Fruit fly (Drosophila melanogaster) whole organism, embryonic: ENCODE data around the gene Ocrl.

Experiments
- C15 ChIP-seq: fragments of 200-800 bp; sonication (Bioruptor generic); IDR thresholded peaks from 3 replicates; pipeline ENCODE4 v1.3.6; 2022; ENCODE audit warnings: missing biosample characterization, missing genetic modification characterization
- CG10147 ChIP-seq: fragments of 200-800 bp; sonication (Bioruptor generic); optimal IDR thresholded peaks from 2 replicates; lab custom pipeline; 2019; ENCODE audit warnings: missing biosample characterization, mild to moderate bottlenecking, missing genetic modification characterization, moderate library complexity
- CG10209 ChIP-seq: fragments of 200-800 bp; sonication (Bioruptor generic); optimal IDR thresholded peaks from 3 replicates; lab custom pipeline; 2017; ENCODE audit warnings: missing biosample characterization, mild to moderate bottlenecking, missing genetic modification characterization, missing genetic modification reagents
- CG10321 ChIP-seq: fragments of 200-800 bp; sonication (Bioruptor generic); IDR thresholded peaks from 2 replicates; pipeline ENCODE4 v1.3.6; 2022; ENCODE audit warnings: missing biosample characterization, missing genetic modification characterization
- CG10366 ChIP-seq: fragments of 200-800 bp; sonication (Bioruptor generic); IDR thresholded peaks from 2 replicates; pipeline ENCODE4 v1.3.6; 2022; ENCODE audit warnings: missing biosample characterization, missing genetic modification characterization
- CG10431 ChIP-seq: fragments of 200-800 bp; sonication (Bioruptor generic); optimal IDR thresholded peaks from 3 replicates; lab custom pipeline; 2018; ENCODE audit warnings: missing biosample characterization, mild to moderate bottlenecking, missing genetic modification characterization
- CG10959 ChIP-seq: fragments of 200-800 bp; sonication (Bioruptor generic); IDR thresholded peaks from 2 replicates; pipeline ENCODE4 v1.3.6; 2022; ENCODE audit warnings: missing biosample characterization, missing genetic modification characterization
- CG1233 ChIP-seq: fragments of 200-800 bp; sonication (Bioruptor generic); optimal IDR thresholded peaks from 4 replicates; lab custom pipeline; 2018; ENCODE audit warnings: missing biosample characterization, mild to moderate bottlenecking, missing genetic modification characterization
- CG12942 ChIP-seq: fragments of 200-800 bp; sonication (Bioruptor generic); optimal IDR thresholded peaks from 3 replicates; lab custom pipeline; 2016; ENCODE audit warnings: missing biosample characterization, missing genetic modification characterization
- CG13287 ChIP-seq: fragments of 200-800 bp; sonication (Bioruptor generic); IDR thresholded peaks from 2 replicates; pipeline ENCODE4 v1.3.6; 2022; ENCODE audit warnings: missing biosample characterization, missing genetic modification characterization; ENCODE audit not compliant: partially characterized antibody
- CG14667 ChIP-seq: fragments of 200-800 bp; sonication (Bioruptor generic); IDR thresholded peaks from 2 replicates; pipeline ENCODE4 v1.3.6; 2022; ENCODE audit warnings: missing biosample characterization, missing genetic modification characterization
- CG16815 ChIP-seq: fragments of 200-800 bp; sonication (Bioruptor generic); optimal IDR thresholded peaks from 3 replicates; lab custom pipeline; 2017; ENCODE audit warnings: missing biosample characterization, mild to moderate bottlenecking, missing genetic modification characterization
- CG17568 ChIP-seq: fragments of 200-800 bp; sonication (Bioruptor generic); optimal IDR thresholded peaks from 2 replicates; lab custom pipeline; 2018; ENCODE audit warnings: missing biosample characterization, mild to moderate bottlenecking, missing genetic modification characterization, moderate library complexity
- CG2120 ChIP-seq: fragments of 200-800 bp; sonication (Bioruptor generic); optimal IDR thresholded peaks from 3 replicates; lab custom pipeline; 2016; ENCODE audit warnings: missing biosample characterization, missing genetic modification characterization
- CG2129 ChIP-seq: fragments of 200-800 bp; sonication (Bioruptor generic); IDR thresholded peaks from 2 replicates; pipeline ENCODE4 v1.3.6; 2022; ENCODE audit warnings: missing biosample characterization, missing genetic modification characterization; ENCODE audit not compliant: partially characterized antibody
- CG4404 ChIP-seq: fragments of 200-800 bp; sonication (Bioruptor generic); IDR thresholded peaks from 2 replicates; pipeline ENCODE4 v1.3.6; 2022; ENCODE audit warnings: missing biosample characterization, missing genetic modification characterization
- CG4617 ChIP-seq: fragments of 200-800 bp; sonication (Bioruptor generic); optimal IDR thresholded peaks from 3 replicates; lab custom pipeline; 2016; ENCODE audit warnings: missing biosample characterization, missing genetic modification characterization, borderline replicate concordance
- CG6254 ChIP-seq: fragments of 200-800 bp; sonication (Bioruptor generic); optimal IDR thresholded peaks from 3 replicates; lab custom pipeline; 2017; ENCODE audit warnings: mild to moderate bottlenecking, missing biosample characterization, missing genetic modification reagents, missing genetic modification characterization
- CG7357 ChIP-seq: fragments of 200-800 bp; sonication (Bioruptor generic); IDR thresholded peaks from 3 replicates; pipeline ENCODE4 v1.3.6; 2022; ENCODE audit warnings: missing biosample characterization, missing genetic modification characterization
- CG7372 ChIP-seq: fragments of 200-800 bp; sonication (Bioruptor generic); IDR thresholded peaks from 2 replicates; pipeline ENCODE4 v1.3.6; 2022; ENCODE audit warnings: missing biosample characterization, missing genetic modification characterization
- CG7556 ChIP-seq: fragments of 200-800 bp; sonication (Bioruptor generic); optimal IDR thresholded peaks from 2 replicates; lab custom pipeline; 2017; ENCODE audit warnings: missing biosample characterization, mild to moderate bottlenecking, missing genetic modification characterization
- CG9215 ChIP-seq: fragments of 200-800 bp; sonication (Bioruptor generic); IDR thresholded peaks from 2 replicates; pipeline ENCODE4 v1.3.6; 2022; ENCODE audit warnings: missing biosample characterization, missing genetic modification characterization
- CG9797 ChIP-seq: fragments of 200-800 bp; sonication (Bioruptor generic); optimal IDR thresholded peaks from 3 replicates; lab custom pipeline; 2018; ENCODE audit warnings: missing biosample characterization, mild to moderate bottlenecking, missing genetic modification characterization
- Camta ChIP-seq: fragments of 200-800 bp; sonication (Bioruptor generic); optimal IDR thresholded peaks from 2 replicates; lab custom pipeline; 2016; ENCODE audit warnings: missing biosample characterization, missing genetic modification characterization
- Chrac-16 ChIP-seq: fragments of 200-800 bp; sonication (Bioruptor generic); optimal IDR thresholded peaks from 3 replicates; lab custom pipeline; 2016; ENCODE audit warnings: missing biosample characterization, missing genetic modification characterization
- ERR ChIP-seq: fragments of 200-800 bp; sonication (Bioruptor generic); optimal IDR thresholded peaks from 2 replicates; lab custom pipeline; 2016; ENCODE audit warnings: missing biosample characterization, missing genetic modification characterization
- Hand ChIP-seq: fragments of 200-800 bp; sonication (Bioruptor generic); optimal IDR thresholded peaks from 2 replicates; lab custom pipeline; 2017; ENCODE audit warnings: mild to moderate bottlenecking, missing biosample characterization, missing genetic modification reagents, missing genetic modification characterization
- Med ChIP-seq: fragments of 200-800 bp; sonication (Bioruptor generic); peaks from one replicate; lab custom pipeline; 2016; ENCODE audit warnings: missing biosample characterization, missing genetic modification characterization, mild to moderate bottlenecking, inconsistent platforms, moderate library complexity
- Mes4 ChIP-seq: fragments of 200-800 bp; sonication (Bioruptor generic); optimal IDR thresholded peaks from 2 replicates; lab custom pipeline; 2016; ENCODE audit warnings: missing biosample characterization, missing genetic modification characterization
- NC2α ChIP-seq: fragments of 200-800 bp; sonication (Bioruptor generic); optimal IDR thresholded peaks from 2 replicates; lab custom pipeline; 2016; ENCODE audit warnings: missing biosample characterization, missing genetic modification characterization
- Pdp1 ChIP-seq, 2 experiments: fragments of 200-800 bp; sonication (Bioruptor generic); optimal IDR thresholded peaks; 3 replicates each; lab custom pipeline; 2016; ENCODE audit warnings: missing biosample characterization in 2 of 2, missing genetic modification characterization in 2 of 2, mild to moderate bottlenecking in 1 of 2, moderate library complexity in 1 of 2
- Vsx1 ChIP-seq: fragments of 200-800 bp; sonication (Bioruptor generic); optimal IDR thresholded peaks from 2 replicates; lab custom pipeline; 2017; ENCODE audit warnings: missing biosample characterization, mild to moderate bottlenecking, missing genetic modification characterization, missing genetic modification reagents
- Xbp1 ChIP-seq: fragments of 200-800 bp; sonication (Bioruptor generic); optimal IDR thresholded peaks from 3 replicates; lab custom pipeline; 2016; ENCODE audit warnings: missing biosample characterization, mild to moderate bottlenecking, missing genetic modification characterization
- ab ChIP-seq: fragments of 200-800 bp; sonication (Bioruptor generic); optimal IDR thresholded peaks from 2 replicates; lab custom pipeline; 2016; ENCODE audit warnings: missing biosample characterization, missing genetic modification characterization
- ems ChIP-seq: fragments of 200-800 bp; sonication (Bioruptor generic); optimal IDR thresholded peaks from 3 replicates; lab custom pipeline; 2016; ENCODE audit warnings: missing biosample characterization, missing genetic modification characterization
- en ChIP-seq: fragments of 200-800 bp; sonication (Bioruptor generic); optimal IDR thresholded peaks from 2 replicates; lab custom pipeline; 2016; ENCODE audit warnings: missing biosample characterization, missing genetic modification characterization
- exex ChIP-seq: fragments of 200-800 bp; sonication (Bioruptor generic); optimal IDR thresholded peaks from 4 replicates; lab custom pipeline; 2018; ENCODE audit warnings: missing biosample characterization, mild to moderate bottlenecking, missing genetic modification characterization, moderate library complexity
- gsb ChIP-seq: fragments of 200-800 bp; sonication (Bioruptor generic); IDR thresholded peaks from 2 replicates; pipeline ENCODE4 v1.3.6; 2022; ENCODE audit warnings: missing biosample characterization, missing genetic modification characterization
- hb ChIP-seq: fragments of 200-800 bp; sonication (Bioruptor generic); IDR thresholded peaks from 3 replicates; pipeline ENCODE4 v1.3.6; 2022; ENCODE audit warnings: missing biosample characterization, missing genetic modification characterization; ENCODE audit not compliant: partially characterized antibody
- hth ChIP-seq: fragments of >200 bp; optimal IDR thresholded peaks from 2 replicates; lab custom pipeline; 2017; ENCODE audit warnings: inconsistent platforms
- kni ChIP-seq: fragments of 200-800 bp; sonication (Bioruptor generic); optimal IDR thresholded peaks from 3 replicates; lab custom pipeline; 2017; ENCODE audit warnings: mild to moderate bottlenecking, missing biosample characterization, missing genetic modification reagents, missing genetic modification characterization
- maf-S ChIP-seq: fragments of 200-800 bp; sonication (Bioruptor generic); optimal IDR thresholded peaks from 2 replicates; lab custom pipeline; 2016; ENCODE audit warnings: missing biosample characterization, missing genetic modification characterization
- otp ChIP-seq: fragments of 200-800 bp; sonication (Bioruptor generic); IDR thresholded peaks from 3 replicates; pipeline ENCODE4, ENCODE4 v1.3.6; 2022; ENCODE audit warnings: missing biosample characterization, missing genetic modification characterization
- rib ChIP-seq: fragments of 200-800 bp; sonication (Bioruptor generic); IDR thresholded peaks from 2 replicates; pipeline ENCODE4 v1.3.6; 2022; ENCODE audit warnings: missing biosample characterization, missing genetic modification characterization
- sens ChIP-seq: fragments of 200-800 bp; sonication (Bioruptor generic); peaks from one replicate; lab custom pipeline; 2016; ENCODE audit warnings: missing biosample characterization, missing genetic modification characterization
- shn ChIP-seq: fragments of 200-800 bp; sonication (Bioruptor generic); optimal IDR thresholded peaks from 3 replicates; lab custom pipeline; 2016; ENCODE audit warnings: missing biosample characterization, missing genetic modification characterization
- sna ChIP-seq: fragments of 200-800 bp; sonication (Bioruptor generic); IDR thresholded peaks from 2 replicates; pipeline ENCODE4 v1.3.6; 2022; ENCODE audit warnings: missing biosample characterization, missing genetic modification characterization; ENCODE audit not compliant: partially characterized antibody
- sr ChIP-seq: fragments of 200-800 bp; sonication (Bioruptor generic); IDR thresholded peaks from 3 replicates; pipeline ENCODE4 v1.3.6; 2022; ENCODE audit warnings: missing biosample characterization, missing genetic modification characterization
- tll ChIP-seq, 2 experiments: fragments of 200-800 bp in 1 of 2; fragments of >200 bp in 1 of 2; sonication (Bioruptor generic) in 1 of 2; optimal IDR thresholded peaks; 2 replicates each; lab custom pipeline; 2017 to 2019; ENCODE audit warnings: missing biosample characterization in 2 of 2, missing genetic modification characterization in 2 of 2, mild to moderate bottlenecking in 1 of 2, moderate library complexity in 1 of 2
- vnd ChIP-seq: fragments of 200-800 bp; sonication (Bioruptor generic); IDR thresholded peaks from 3 replicates; pipeline ENCODE4 v1.3.6; 2022; ENCODE audit warnings: missing biosample characterization, missing genetic modification characterization; ENCODE audit not compliant: partially characterized antibody
- zfh2 ChIP-seq: fragments of 200-800 bp; sonication (Bioruptor generic); optimal IDR thresholded peaks from 2 replicates; lab custom pipeline; 2016; ENCODE audit warnings: missing biosample characterization, missing genetic modification characterization

Ocrl gene

dm6 chrX:1889926-1890325 is 32.9 kb upstream of the Ocrl start, which contains the start of the genes trr and mRpL16 (continued):
- TF ChIP-seq maf-S (GFP tag; lab: Kevin White, UChicago) = no peak
- peak; percentile 20 for TF ChIP-seq Xbp1 (GFP tag; lab: Kevin White, UChicago)
- TF ChIP-seq Camta (GFP tag; lab: Kevin White, UChicago) = no peak
- peak; percentile 44; the same call in 1 of the 2 replicates for TF ChIP-seq CG9215
- peak; percentile 44; the same call in 1 of the 2 replicates for TF ChIP-seq CG2129 (GFP tag; lab: Robert Waterston, UW)
- TF ChIP-seq Chrac-16 (GFP tag; lab: Kevin White, UChicago) = peak; percentile 19
- TF ChIP-seq CG10959 (GFP tag; lab: Robert Waterston, UW) = no peak
- TF ChIP-seq CG12942 (GFP tag; lab: Kevin White, UChicago) = peak; percentile 6
- TF ChIP-seq CG10366 (GFP tag; lab: Robert Waterston, UW) = peak; percentile 9; the same call in 1 of the 2 replicates
- peak; percentile 37 for TF ChIP-seq CG4617 (GFP tag; lab: Kevin White, UChicago)
- TF ChIP-seq hth (lab: Kevin White, UChicago) = no peak
- no peak for TF ChIP-seq ERR (GFP tag; lab: Kevin White, UChicago)
- TF ChIP-seq Vsx1 (GFP tag; lab: Kevin White, UChicago) = no peak
- no peak for TF ChIP-seq hb (GFP tag; lab: Robert Waterston, UW)
- TF ChIP-seq CG10147 = no peak
- no peak for TF ChIP-seq otp (GFP tag; lab: Robert Waterston, UW)
- no peak for TF ChIP-seq exex (tag; lab: Kevin White, UChicago)
- TF ChIP-seq CG7357 (GFP tag; lab: Robert Waterston, UW) = 0 out of 3 replicates have a peak, but pooled peaks have one; percentile 30
- TF ChIP-seq rib (GFP tag; lab: Robert Waterston, UW) = no peak
- peak; percentile 4 for TF ChIP-seq CG7556 (GFP tag; lab: Kevin White, UChicago)
- no peak for TF ChIP-seq CG10431 (GFP tag; lab: Kevin White, UChicago)
- peak; percentile 82 for TF ChIP-seq CG13287 (GFP tag; lab: Robert Waterston, UW)
- TF ChIP-seq en (GFP tag; lab: Kevin White, UChicago) = no peak
- TF ChIP-seq Hand (GFP tag; lab: Kevin White, UChicago) = no peak
- TF ChIP-seq vnd (GFP tag; lab: Robert Waterston, UW) = peak; percentile 71
- no peak for TF ChIP-seq ems
- TF ChIP-seq CG10321 (GFP tag; lab: Robert Waterston, UW) = no peak
- no peak for TF ChIP-seq NC2α
- TF ChIP-seq CG9797 = peak; percentile 84
- TF ChIP-seq Mes4 = no peak
- peak; percentile 31; the same call in 1 of the 2 replicates for TF ChIP-seq CG4404
- no peak for TF ChIP-seq kni
- TF ChIP-seq CG10209 (GFP tag; lab: Kevin White, UChicago) = no peak
- peak; percentile 73 for TF ChIP-seq CG2120
- TF ChIP-seq Pdp1 (GFP tag; optimal IDR thresholded peaks at IDR 0.05; lab: Kevin White, UChicago) = peak; percentile 34 to 85
- peak; percentile 65 for TF ChIP-seq zfh2 (GFP tag; lab: Kevin White, UChicago)
- TF ChIP-seq sens (GFP tag; lab: Kevin White, UChicago) = peak; percentile 86
- no peak for TF ChIP-seq CG17568
- no peak for TF ChIP-seq CG16815 (GFP tag; lab: Kevin White, UChicago)
- TF ChIP-seq CG14667 (GFP tag; lab: Robert Waterston, UW) = peak; percentile 31; the same call in 1 of the 2 replicates
- no peak for TF ChIP-seq C15 (GFP tag; lab: Robert Waterston, UW)
- no peak for TF ChIP-seq CG7372 (GFP tag; lab: Robert Waterston, UW)
- TF ChIP-seq sr (GFP tag; lab: Robert Waterston, UW) = no peak
- TF ChIP-seq CG1233 (GFP tag; lab: Kevin White, UChicago) = no peak
- TF ChIP-seq shn (GFP tag; lab: Kevin White, UChicago) = peak; percentile 23
- no peak for TF ChIP-seq ab (GFP tag; lab: Kevin White, UChicago)
- peak; percentile 68; the same call in 1 of the 2 replicates for TF ChIP-seq sna (GFP tag; lab: Robert Waterston, UW)
- no peak for TF ChIP-seq CG6254 (GFP tag; lab: Kevin White, UChicago)
- peak; percentile 93 for TF ChIP-seq Med
- no peak for TF ChIP-seq gsb (GFP tag; lab: Robert Waterston, UW)
- no peak for TF ChIP-seq tll (GFP tag; optimal IDR thresholded peaks at IDR 0.05; lab: Kevin White, UChicago)
